Worm (Caenorhabditis elegans) whole organism, midembryonic: ENCODE data around the gene nonu-1.

ENCODE experiments used
- cog-1 ChIP-seq: sonication (generic microtip); optimal IDR thresholded peaks from 2 replicates; lab custom pipeline; 2016; ENCODE audit warnings: missing genetic modification characterization, missing compliant biosample characterization
- flt-1 ChIP-seq: fragments of 200-800 bp; sonication (Bioruptor generic); IDR thresholded peaks from 2 replicates; pipeline ENCODE4 v1.3.6; 2022; ENCODE audit warnings: missing genetic modification characterization, missing compliant biosample characterization
- klf-2 ChIP-seq: fragments of 200-800 bp; sonication (Bioruptor generic); conservative IDR thresholded peaks from 2 replicates; pipeline ENCODE4 v1.3.6; 2022; ENCODE audit warnings: missing genetic modification reagents, missing genetic modification characterization, missing compliant biosample characterization
- med-1 ChIP-seq: sonication (generic microtip); optimal IDR thresholded peaks from 2 replicates; lab custom pipeline; 2017; ENCODE audit warnings: missing genetic modification characterization, mild to moderate bottlenecking, missing compliant biosample characterization, antibody characterized with exemption, missing genetic modification reagents; ENCODE audit not compliant: insufficient read depth

- TF ChIP-seq flt-1 (GFP tag; lab: Robert Waterston, UW) (no peak), klf-2 (GFP tag; lab: Robert Waterston, UW) (no peak), cog-1 (tag; lab: Kevin White, UChicago) (no peak), med-1 (GFP tag; lab: Kevin White, UChicago) (no peak)
These were observed 7.5 kb downstream of the nonu-1 start, which contains the start of gene clec-156 for ce11 chrIII:4842173-4842572.
